Worm (Caenorhabditis elegans) whole organism, L1 larva: ENCODE data around the gene sup-35.

Experiments used
- alr-1 ChIP-seq: fragments of 200-800 bp; sonication (Bioruptor generic); optimal IDR thresholded peaks from 2 replicates; lab custom pipeline; 2018; ENCODE audit warnings: borderline replicate concordance, mild to moderate bottlenecking, missing genetic modification characterization, missing compliant biosample characterization
- aly-2 ChIP-seq: fragments of 150-350 bp; optimal IDR thresholded peaks from 2 replicates; lab custom pipeline; 2014; ENCODE audit warnings: missing biosample characterization, missing genetic modification characterization
- blmp-1 ChIP-seq: fragments of 150-350 bp; optimal IDR thresholded peaks from 2 replicates; lab custom pipeline; 2014; ENCODE audit warnings: missing biosample characterization, missing genetic modification characterization
- ceh-63 ChIP-seq: fragments of 200-800 bp; sonication (Bioruptor generic); optimal IDR thresholded peaks from 2 replicates; lab custom pipeline; 2018; ENCODE audit warnings: mild to moderate bottlenecking, missing genetic modification characterization, missing compliant biosample characterization
- dpl-1 ChIP-seq, 3 experiments: fragments of 150-350 bp in 2 of 3; sonication (generic microtip) in 1 of 3; optimal IDR thresholded peaks; 2 replicates each; lab custom pipeline; 2014 to 2017; ENCODE audit warnings: missing biosample characterization in 3 of 3, missing genetic modification characterization in 3 of 3, missing genetic modification reagents in 3 of 3
- efl-1 ChIP-seq, 4 experiments: fragments of 150-350 bp; optimal IDR thresholded peaks in 3 of 4; peaks in 1 of 4; 1 replicate in 1 of 4; 2 replicates in 3 of 4; lab custom pipeline; 2014; ENCODE audit warnings: missing biosample characterization in 2 of 4, missing genetic modification characterization in 2 of 4, missing genetic modification reagents in 2 of 4
- egl-13 ChIP-seq: sonication (generic microtip); optimal IDR thresholded peaks from 2 replicates; lab custom pipeline; 2016; ENCODE audit warnings: missing genotype, missing genetic modification reagents, missing genetic modification characterization, missing compliant biosample characterization
- elt-2 ChIP-seq: sonication (generic microtip); optimal IDR thresholded peaks from 2 replicates; lab custom pipeline; 2016; ENCODE audit warnings: missing genetic modification characterization, mild to moderate bottlenecking, inconsistent platforms, missing compliant biosample characterization, missing genetic modification reagents
- elt-3 ChIP-seq, 6 experiments: fragments of 150-350 bp in 1 of 6; sonication (generic microtip); optimal IDR thresholded peaks; 2 replicates each; lab custom pipeline; 2017 to 2018; ENCODE audit warnings: missing biosample characterization in 6 of 6, missing genetic modification characterization in 6 of 6, inconsistent platforms in 1 of 6
- ets-5 ChIP-seq: fragments of 200-800 bp; sonication (Bioruptor generic); IDR thresholded peaks from 2 replicates; pipeline ENCODE4 v1.3.6; 2022; ENCODE audit warnings: missing genetic modification characterization, missing compliant biosample characterization
- grh-1 ChIP-seq: fragments of 200-800 bp; sonication (Bioruptor generic); IDR thresholded peaks from 2 replicates; pipeline ENCODE4 v1.3.6; 2022; ENCODE audit warnings: missing genetic modification reagents, missing genetic modification characterization, missing compliant biosample characterization
- hlh-17 ChIP-seq: fragments of 200-800 bp; sonication (Bioruptor generic); optimal IDR thresholded peaks from 2 replicates; lab custom pipeline; 2018; ENCODE audit warnings: missing genetic modification characterization, mild to moderate bottlenecking, missing compliant biosample characterization, moderate library complexity, borderline replicate concordance
- hlh-4 ChIP-seq: sonication (generic microtip); optimal IDR thresholded peaks from 2 replicates; lab custom pipeline; 2016; ENCODE audit warnings: mild to moderate bottlenecking, missing genetic modification characterization, missing compliant biosample characterization
- irx-1 ChIP-seq: sonication (generic microtip); optimal IDR thresholded peaks from 2 replicates; lab custom pipeline; 2016; ENCODE audit warnings: missing genetic modification characterization, missing compliant biosample characterization
- isw-1 ChIP-seq: fragments of 200-800 bp; sonication (Bioruptor generic); IDR thresholded peaks from 2 replicates; pipeline ENCODE4 v1.3.6; 2022; ENCODE audit warnings: missing genetic modification characterization, missing compliant biosample characterization
- lin-15B ChIP-seq: fragments of 150-350 bp; sonication (generic microtip); optimal IDR thresholded peaks from 3 replicates; lab custom pipeline; 2014; ENCODE audit warnings: missing biosample characterization, missing genetic modification characterization
- lin-35 ChIP-seq, 2 experiments: fragments of 150-350 bp; optimal IDR thresholded peaks; 2 replicates each; lab custom pipeline; 2014; ENCODE audit warnings: missing biosample characterization in 2 of 2, missing genetic modification characterization in 2 of 2, missing genetic modification reagents in 2 of 2
- lsy-2 ChIP-seq, 2 experiments: fragments of 150-350 bp; optimal IDR thresholded peaks; 2 replicates each; lab custom pipeline; 2014; ENCODE audit warnings: missing biosample characterization in 2 of 2, missing genetic modification characterization in 2 of 2
- mab-9 ChIP-seq: fragments of 200-800 bp; sonication (Bioruptor generic); IDR thresholded peaks from 2 replicates; pipeline ENCODE4 v1.3.6; 2022; ENCODE audit warnings: missing genetic modification reagents, missing genetic modification characterization, missing compliant biosample characterization
- mef-2 ChIP-seq: fragments of 150-350 bp; optimal IDR thresholded peaks from 2 replicates; lab custom pipeline; 2014; ENCODE audit warnings: missing biosample characterization, missing genetic modification characterization
- nhr-11 ChIP-seq: fragments of 150-350 bp; optimal IDR thresholded peaks from 2 replicates; lab custom pipeline; 2014; ENCODE audit warnings: missing biosample characterization, missing genetic modification characterization
- nhr-12 ChIP-seq: sonication (generic microtip); optimal IDR thresholded peaks from 2 replicates; lab custom pipeline; 2017; ENCODE audit warnings: missing biosample characterization, missing genetic modification characterization
- nhr-19 ChIP-seq: fragments of 200-800 bp; sonication (Bioruptor generic); conservative IDR thresholded peaks from 2 replicates; pipeline ENCODE4 v1.3.6; 2022; ENCODE audit warnings: missing genetic modification characterization, missing compliant biosample characterization
- nhr-20 ChIP-seq: sonication (generic microtip); optimal IDR thresholded peaks from 2 replicates; lab custom pipeline; 2016; ENCODE audit warnings: mild to moderate bottlenecking, missing genetic modification characterization, missing compliant biosample characterization
- nhr-28 ChIP-seq: fragments of 150-350 bp; optimal IDR thresholded peaks from 2 replicates; lab custom pipeline; 2014; ENCODE audit warnings: missing biosample characterization, missing genetic modification characterization
- nhr-47 ChIP-seq: sonication (generic microtip); optimal IDR thresholded peaks from 2 replicates; lab custom pipeline; 2016; ENCODE audit warnings: mild to moderate bottlenecking, missing genetic modification characterization, moderate library complexity, missing compliant biosample characterization
- nhr-71 ChIP-seq: sonication (generic microtip); optimal IDR thresholded peaks from 2 replicates; lab custom pipeline; 2016; ENCODE audit warnings: mild to moderate bottlenecking, missing genetic modification characterization, moderate library complexity, missing compliant biosample characterization
- nhr-76 ChIP-seq: sonication (generic microtip); optimal IDR thresholded peaks from 2 replicates; lab custom pipeline; 2017; ENCODE audit warnings: missing biosample characterization, missing genetic modification characterization
- nhr-85 ChIP-seq: sonication (generic microtip); peaks from one replicate; lab custom pipeline; 2016; ENCODE audit warnings: missing genetic modification characterization, inconsistent platforms, missing compliant biosample characterization
- pag-3 ChIP-seq: sonication (generic microtip); optimal IDR thresholded peaks from 2 replicates; lab custom pipeline; 2017; ENCODE audit warnings: missing genetic modification characterization, mild to moderate bottlenecking, missing compliant biosample characterization, antibody characterized with exemption, borderline replicate concordance; ENCODE audit not compliant: insufficient read depth
- rnt-1 ChIP-seq: sonication (generic microtip); optimal IDR thresholded peaks from 2 replicates; lab custom pipeline; 2016; ENCODE audit warnings: mild to moderate bottlenecking, missing genetic modification characterization, moderate library complexity, missing compliant biosample characterization
- snpc-4 ChIP-seq: fragments of 150-350 bp; optimal IDR thresholded peaks from 2 replicates; lab custom pipeline; 2014; ENCODE audit warnings: missing biosample characterization, missing genetic modification characterization
- sox-4 ChIP-seq: sonication (generic microtip); optimal IDR thresholded peaks from 2 replicates; lab custom pipeline; 2016; ENCODE audit warnings: missing genetic modification characterization, missing compliant biosample characterization
- sptf-1 ChIP-seq: fragments of 150-350 bp; optimal IDR thresholded peaks from 2 replicates; lab custom pipeline; 2014; ENCODE audit warnings: missing biosample characterization, missing genetic modification characterization
- swsn-7 ChIP-seq: sonication (generic microtip); optimal IDR thresholded peaks from 2 replicates; lab custom pipeline; 2016; ENCODE audit warnings: missing genetic modification characterization, missing compliant biosample characterization
- tbx-2 ChIP-seq: sonication (generic microtip); optimal IDR thresholded peaks from 2 replicates; lab custom pipeline; 2016; ENCODE audit warnings: missing genetic modification characterization, missing compliant biosample characterization
- tlp-1 ChIP-seq: fragments of 150-350 bp; optimal IDR thresholded peaks from 2 replicates; lab custom pipeline; 2014; ENCODE audit warnings: missing biosample characterization, missing genetic modification characterization
- unc-130 ChIP-seq: fragments of 150-350 bp; optimal IDR thresholded peaks from 2 replicates; lab custom pipeline; 2017; ENCODE audit warnings: missing biosample characterization, missing genetic modification characterization, inconsistent platforms
- unc-86 ChIP-seq: sonication (generic microtip); optimal IDR thresholded peaks from 2 replicates; lab custom pipeline; 2016; ENCODE audit warnings: missing genetic modification characterization, missing compliant biosample characterization
- ztf-11 ChIP-seq, 2 experiments: sonication (generic microtip); optimal IDR thresholded peaks; 2 replicates each; lab custom pipeline; 2016 to 2017; ENCODE audit warnings: missing genetic modification characterization in 2 of 2, missing biosample characterization in 1 of 2, missing compliant biosample characterization in 1 of 2
- ztf-4 ChIP-seq: fragments of 150-350 bp; optimal IDR thresholded peaks from 2 replicates; lab custom pipeline; 2014; ENCODE audit warnings: missing biosample characterization, missing genetic modification characterization

sup-35 gene

DNA sequence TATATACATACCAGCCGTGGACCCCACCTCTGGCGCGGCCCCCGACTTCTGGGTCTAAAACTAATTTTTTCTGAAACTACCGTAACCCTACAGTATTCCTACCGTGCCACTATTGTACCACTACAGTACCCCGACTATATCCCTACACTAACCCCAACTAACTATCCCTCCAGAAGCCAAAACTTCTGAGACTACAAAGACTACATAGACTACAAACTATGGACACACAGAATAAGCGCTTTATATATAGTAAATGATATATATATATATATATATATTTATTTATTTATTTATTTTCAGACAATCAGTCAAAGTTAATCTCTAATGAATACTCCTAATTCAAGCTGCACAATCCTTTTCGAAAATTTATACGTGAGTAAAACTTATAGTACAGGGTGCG lies 12.4 kb upstream of the sup-35 start, which contains the start of gene pha-1:
TSS of gene pha-1 (plus strand) at position 301 of the 400 bp plus-strand sequence.
- peak; percentile 21 for TF ChIP-seq nhr-85 (tag; lab: Kevin White, UChicago)

DNA sequence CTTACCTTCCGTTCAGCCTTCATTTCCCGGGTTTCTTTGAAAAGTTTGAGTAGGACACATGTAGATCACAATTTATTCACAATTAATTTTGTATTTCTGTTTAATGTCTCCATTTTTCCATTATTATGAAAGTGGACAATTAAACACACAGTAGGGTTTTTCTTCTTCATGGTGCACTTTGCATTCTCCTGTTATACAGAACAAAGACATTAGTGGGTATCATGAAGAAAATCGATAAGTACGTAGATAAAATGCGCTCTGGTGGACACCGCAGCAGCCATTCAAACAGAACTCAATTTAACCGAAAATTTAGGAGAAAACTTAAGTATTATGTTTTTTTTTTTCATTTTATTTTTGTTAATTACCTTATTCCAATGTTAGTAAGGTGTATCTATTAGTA lies 10.3 kb upstream of the sup-35 start:
- TF ChIP-seq unc-130 (tag; lab: Kevin White, UChicago): no peak
- TF ChIP-seq sox-4 (tag; lab: Kevin White, UChicago): no peak
- no peak for TF ChIP-seq tbx-2 (tag; lab: Kevin White, UChicago)
- no peak for TF ChIP-seq lsy-2 (tag; optimal IDR thresholded peaks at IDR 0.05; lab: Kevin White, UChicago)
- TF ChIP-seq nhr-12 (tag; lab: Kevin White, UChicago): no peak
- TF ChIP-seq ztf-11 (tag; optimal IDR thresholded peaks at IDR 0.05; lab: Kevin White, UChicago): no peak
- no peak for TF ChIP-seq aly-2 (tag; lab: Kevin White, UChicago)
- no peak for TF ChIP-seq isw-1 (GFP tag; lab: Robert Waterston, UW)
- no peak for TF ChIP-seq nhr-76 (tag; lab: Kevin White, UChicago)
- no peak for TF ChIP-seq elt-2 (tag; lab: Kevin White, UChicago)
- TF ChIP-seq mab-9: no peak
- TF ChIP-seq lin-35 (GFP tag; optimal IDR thresholded peaks at IDR 0.05; lab: Kevin White, UChicago): peak in 1 of 2 experiments; percentile 14
- no peak for TF ChIP-seq tlp-1 (tag; lab: Kevin White, UChicago)
- peak in 1 of 3 experiments; percentile 22 for TF ChIP-seq dpl-1 (GFP tag; optimal IDR thresholded peaks at IDR 0.05; lab: Kevin White, UChicago)
- no peak for TF ChIP-seq irx-1
- peak in 1 of 2 experiments; percentile 8 for TF ChIP-seq efl-1 (optimal IDR thresholded peaks at IDR 0.05; lab: Kevin White, UChicago)
- TF ChIP-seq efl-1 (GFP tag; optimal IDR thresholded peaks at IDR 0.05 in 1 of 2; lab: Kevin White, UChicago): peak; percentile 24 to 30
- TF ChIP-seq ceh-63 (GFP tag; lab: Kevin White, UChicago): no peak

DNA sequence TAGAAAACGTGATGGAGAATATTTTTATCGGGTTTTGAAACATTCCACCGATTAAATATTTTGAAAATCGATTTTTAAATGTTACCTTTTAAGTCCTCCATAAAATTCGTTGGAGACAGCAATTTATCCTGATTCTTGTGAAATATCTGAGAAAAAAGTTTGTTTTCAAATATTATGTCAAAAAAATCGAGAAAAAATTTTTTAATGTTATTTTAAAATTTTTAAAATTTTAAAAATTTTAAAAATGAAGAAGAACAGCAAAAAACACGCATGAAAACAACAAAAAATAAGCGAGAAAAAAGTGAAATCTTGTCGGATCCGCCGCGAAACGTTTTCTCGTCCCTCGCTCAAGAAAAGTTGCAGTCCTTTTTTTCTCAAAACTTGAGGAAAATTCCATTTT lies 8.5 kb upstream of the sup-35 start, which contains the start of gene Y48A6C.8:
TSS of gene Y48A6C.8 (minus strand) at position 101 of the 400 bp plus-strand sequence.
- TF ChIP-seq sptf-1 (tag; lab: Kevin White, UChicago): no peak
- TF ChIP-seq rnt-1 (tag; lab: Kevin White, UChicago): no peak
- no peak for TF ChIP-seq lin-15B (tag; lab: Kevin White, UChicago)
- TF ChIP-seq hlh-4: no peak
- TF ChIP-seq nhr-76 (tag; lab: Kevin White, UChicago): no peak
- TF ChIP-seq nhr-19 (GFP tag; lab: Robert Waterston, UW): no peak
- TF ChIP-seq hlh-17: no peak
- TF ChIP-seq alr-1 (tag; lab: Kevin White, UChicago): no peak
- TF ChIP-seq ets-5 (GFP tag; lab: Robert Waterston, UW): no peak
- TF ChIP-seq isw-1 (GFP tag; lab: Robert Waterston, UW): no peak
- no peak for TF ChIP-seq nhr-20 (tag; lab: Kevin White, UChicago)
- no peak for TF ChIP-seq egl-13
- TF ChIP-seq blmp-1 (tag; lab: Kevin White, UChicago): no peak
- TF ChIP-seq nhr-28: no peak
- TF ChIP-seq mef-2 (tag; lab: Kevin White, UChicago): no peak
- TF ChIP-seq nhr-11: no peak
- TF ChIP-seq unc-86 (tag; lab: Kevin White, UChicago): no peak
- no peak for TF ChIP-seq swsn-7
- no peak for TF ChIP-seq mab-9

DNA sequence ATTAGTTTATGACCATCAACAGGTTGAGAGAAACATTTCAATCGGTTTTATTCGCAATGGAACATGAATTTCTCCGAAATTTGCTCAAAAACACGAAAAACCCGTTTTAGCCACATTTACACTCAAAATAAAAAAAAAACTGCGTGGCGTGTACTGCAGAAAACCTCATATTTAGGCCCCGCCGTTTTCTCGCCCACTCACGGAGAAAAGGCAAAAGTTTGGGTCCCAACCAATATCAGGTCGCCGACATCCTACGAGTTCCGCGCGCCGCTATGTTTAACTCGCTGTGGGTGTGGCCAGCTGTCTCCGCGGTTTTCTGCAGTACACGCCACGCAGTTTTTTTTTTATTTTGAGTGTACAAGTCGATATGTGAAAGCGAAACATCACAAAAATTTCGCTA lies 4.8 kb upstream of the sup-35 start:
- no peak for TF ChIP-seq ztf-4 (tag; lab: Kevin White, UChicago)
- 0 out of 2 replicates have a peak, but pooled peaks have one; percentile 5 for TF ChIP-seq grh-1 (GFP tag; lab: Robert Waterston, UW)
- no peak for TF ChIP-seq pag-3 (tag; lab: Kevin White, UChicago)
- peak; percentile 94 for TF ChIP-seq snpc-4 (tag; lab: Kevin White, UChicago)
- peak in 1 of 2 experiments; percentile 7 for TF ChIP-seq efl-1 (optimal IDR thresholded peaks at IDR 0.05; lab: Kevin White, UChicago)
- TF ChIP-seq efl-1 (GFP tag; optimal IDR thresholded peaks at IDR 0.05 in 1 of 2; lab: Kevin White, UChicago): no peak
- TF ChIP-seq ztf-11 (tag; optimal IDR thresholded peaks at IDR 0.05; lab: Kevin White, UChicago): no peak
- TF ChIP-seq nhr-47 (tag; lab: Kevin White, UChicago): peak; percentile 27
- peak; percentile 83 for TF ChIP-seq rnt-1 (tag; lab: Kevin White, UChicago)
- TF ChIP-seq elt-3 (tag; optimal IDR thresholded peaks at IDR 0.05; lab: Kevin White, UChicago): no peak
- no peak for TF ChIP-seq nhr-12 (tag; lab: Kevin White, UChicago)
- peak; percentile 43 for TF ChIP-seq nhr-19 (GFP tag; lab: Robert Waterston, UW)
- no peak for TF ChIP-seq mab-9
- peak; percentile 34 for TF ChIP-seq nhr-71 (tag; lab: Kevin White, UChicago)
- no peak for TF ChIP-seq nhr-11
- no peak for TF ChIP-seq lsy-2 (tag; optimal IDR thresholded peaks at IDR 0.05; lab: Kevin White, UChicago)
